Fruit fly (Drosophila melanogaster): ENCODE results near the gene CG9356.
A peak's percentile ranks its signal among the peaks of the same experiment; 100 is the strongest.

The CG9356 gene

dm6 chr3R:9418373-9419299, 14.6 kb upstream of the CG9356 start (continued):
- TF ChIP-seq ftz-f1 (GFP tag; optimal IDR thresholded peaks at IDR 0.05), result no peak
- no peak for TF ChIP-seq CG33213 (GFP tag; optimal IDR thresholded peaks at IDR 0.05)
- TF ChIP-seq gt (GFP tag; IDR thresholded peaks at IDR 0.05), result no peak
- TF ChIP-seq CG7556 (GFP tag; optimal IDR thresholded peaks at IDR 0.05), result peak; percentile 5
- no peak for TF ChIP-seq E2f1 (GFP tag; IDR thresholded peaks at IDR 0.05)
- no peak for TF ChIP-seq kah (GFP tag; optimal IDR thresholded peaks at IDR 0.05)
- TF ChIP-seq Nf-YC (tag; optimal IDR thresholded peaks at IDR 0.05), result peak; percentile 10
- TF ChIP-seq scrt (GFP tag; optimal IDR thresholded peaks at IDR 0.05), result peak; percentile 4
- no peak for TF ChIP-seq bsh (GFP tag; optimal IDR thresholded peaks at IDR 0.05)
- no peak for TF ChIP-seq CG17359 (tag; optimal IDR thresholded peaks at IDR 0.05)
- TF ChIP-seq toy (GFP tag; IDR thresholded peaks at IDR 0.05), result no peak
- peak in 1 of 2 experiments; percentile 68 for TF ChIP-seq eve (GFP tag; optimal IDR thresholded peaks at IDR 0.05)
- TF ChIP-seq CG3163 (GFP tag; optimal IDR thresholded peaks at IDR 0.05), result peak; percentile 22

DNA sequence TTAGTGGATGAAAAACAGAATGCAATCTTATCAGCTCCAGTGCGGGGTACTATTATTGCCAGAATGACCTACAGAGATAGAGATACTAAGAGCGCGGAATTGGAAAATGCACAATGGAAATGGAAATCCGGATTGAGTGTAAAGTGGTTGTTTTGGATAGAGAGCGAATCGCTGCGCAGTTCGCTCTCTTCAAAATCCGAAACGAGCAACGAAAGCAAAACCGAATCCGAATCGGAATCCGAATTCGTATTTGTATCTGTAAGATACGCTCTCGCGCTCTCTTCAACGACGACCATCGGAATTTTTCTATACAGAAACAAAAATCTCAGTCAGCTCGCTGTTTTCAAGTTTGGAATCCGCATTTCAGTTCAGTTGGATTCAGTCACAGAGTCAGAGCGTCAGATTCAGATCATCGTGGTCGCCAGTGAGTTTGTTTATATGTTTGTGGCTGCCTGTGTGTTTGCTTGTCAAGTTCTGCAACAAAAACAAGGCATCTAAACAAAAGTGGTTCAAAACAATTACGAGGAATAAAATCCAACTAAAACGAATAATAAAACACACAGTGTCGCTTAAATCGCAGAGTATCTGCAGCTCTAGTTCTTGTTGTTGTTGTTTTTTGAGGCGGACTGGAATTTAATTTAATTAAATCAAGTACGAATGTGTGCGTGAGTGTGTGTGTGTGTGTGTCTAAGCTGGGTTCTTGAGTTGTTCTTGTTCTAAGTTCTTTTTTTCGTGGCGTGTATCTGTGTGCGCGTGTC, 13.7 kb upstream of the CG9356 start, which contains the start of gene ps:
Gene ps, plus strand, starts transcription at position 364 of the 758 bp plus-strand sequence.
- TF ChIP-seq CG31388 (GFP tag; optimal IDR thresholded peaks at IDR 0.05), result no peak
- peak; percentile 3 for TF ChIP-seq Asciz (GFP tag; optimal IDR thresholded peaks at IDR 0.05)
- peak in 1 of 2 experiments; percentile 32 for TF ChIP-seq bsh (GFP tag; optimal IDR thresholded peaks at IDR 0.05)
- TF ChIP-seq sisA (GFP tag; IDR thresholded peaks at IDR 0.05), result no peak
- no peak for TF ChIP-seq trh (GFP tag; optimal IDR thresholded peaks at IDR 0.05)
- peak; percentile 40 for TF ChIP-seq CG17385 (GFP tag; optimal IDR thresholded peaks at IDR 0.05)
- TF ChIP-seq CG13296 (GFP tag; optimal IDR thresholded peaks at IDR 0.05), result peak; percentile 50
- peak; percentile 42 for TF ChIP-seq her (GFP tag; optimal IDR thresholded peaks at IDR 0.05)
- peak; percentile 97 for TF ChIP-seq Deaf1 (tag; optimal IDR thresholded peaks at IDR 0.05)
- no peak for TF ChIP-seq zen (tag; optimal IDR thresholded peaks at IDR 0.05)
- TF ChIP-seq Med (GFP tag), result peak; percentile 88
- peak; percentile 43 for TF ChIP-seq BtbVII (GFP tag; optimal IDR thresholded peaks at IDR 0.05)
- peak; percentile 31 for TF ChIP-seq Hand (GFP tag; optimal IDR thresholded peaks at IDR 0.05)
- TF ChIP-seq CG1233 (GFP tag; optimal IDR thresholded peaks at IDR 0.05), result peak; percentile 23
- no peak for TF ChIP-seq CG6254 (GFP tag; optimal IDR thresholded peaks at IDR 0.05)
- no peak for TF ChIP-seq cad (GFP tag; optimal IDR thresholded peaks at IDR 0.05)
- TF ChIP-seq CG12071 (GFP tag; optimal IDR thresholded peaks at IDR 0.05), result peak; percentile 37
- no peak for TF ChIP-seq zfh1 (GFP tag; IDR thresholded peaks at IDR 0.05)
- TF ChIP-seq CG1603 (tag; optimal IDR thresholded peaks at IDR 0.05), result peak; percentile 22
- TF ChIP-seq nerfin-1 (tag; optimal IDR thresholded peaks at IDR 0.05), result peak; percentile 98
- TF ChIP-seq sqz (GFP tag; optimal IDR thresholded peaks at IDR 0.05), result peak; percentile 66
- TF ChIP-seq CG3407 (GFP tag; optimal IDR thresholded peaks at IDR 0.05), result no peak
- no peak for TF ChIP-seq tll (GFP tag; optimal IDR thresholded peaks at IDR 0.05)
- TF ChIP-seq zfh2 (GFP tag; optimal IDR thresholded peaks at IDR 0.05), result peak; percentile 24
- TF ChIP-seq Lim3 (GFP tag; IDR thresholded peaks at IDR 0.05), result no peak
- no peak for TF ChIP-seq ssp (GFP tag; IDR thresholded peaks at IDR 0.05)
- TF ChIP-seq CG1832 (GFP tag; optimal IDR thresholded peaks at IDR 0.05), result no peak
- TF ChIP-seq CG15269 (tag; optimal IDR thresholded peaks at IDR 0.05), result peak; percentile 22
- TF ChIP-seq sug (tag; optimal IDR thresholded peaks at IDR 0.05), result peak; percentile 51
- TF ChIP-seq CG12236 (GFP tag; optimal IDR thresholded peaks at IDR 0.05), result no peak
- no peak for TF ChIP-seq Opbp (GFP tag; IDR thresholded peaks at IDR 0.05; ENCODE audit: partially characterized antibody)
- TF ChIP-seq CG8478 (optimal IDR thresholded peaks at IDR 0.05), result no peak
- no peak for TF ChIP-seq ara (GFP tag; IDR thresholded peaks at IDR 0.05)
- peak; percentile 15 for TF ChIP-seq pros (GFP tag; optimal IDR thresholded peaks at IDR 0.05)

All from whole organism, embryonic.